Fruit fly (Drosophila melanogaster): Measurements from ENCODE around the gene Rpt2.

Rpt2 gene

dm6 chr3R:23933684-23934575 lies 2.6 kb upstream of the Rpt2 start, which contains the start of gene CG5854 (continued):
- peak; percentile 78 for TF ChIP-seq CG8388 (GFP tag; optimal IDR thresholded peaks at IDR 0.05)
- TF ChIP-seq tin (GFP tag; optimal IDR thresholded peaks at IDR 0.05) = peak; percentile 77
- TF ChIP-seq sens (GFP tag) = peak; percentile 96
- TF ChIP-seq cg (GFP tag; optimal IDR thresholded peaks at IDR 0.05) = no peak
- peak; percentile 77 for TF ChIP-seq CG8089 (GFP tag; optimal IDR thresholded peaks at IDR 0.05)
- no peak for TF ChIP-seq sc (optimal IDR thresholded peaks at IDR 0.05)
- peak; percentile 62 for TF ChIP-seq sc (GFP tag; optimal IDR thresholded peaks at IDR 0.05)
- TF ChIP-seq HmgD (GFP tag; optimal IDR thresholded peaks at IDR 0.05) = no peak
- peak; percentile 42 for TF ChIP-seq wek (GFP tag; optimal IDR thresholded peaks at IDR 0.05)
- TF ChIP-seq dmrt11E (tag; optimal IDR thresholded peaks at IDR 0.05) = peak; percentile 76
- no peak for TF ChIP-seq tna (GFP tag; IDR thresholded peaks at IDR 0.05; ENCODE audit: partially characterized antibody)
- peak; percentile 68 for TF ChIP-seq Ssrp (tag; optimal IDR thresholded peaks at IDR 0.05)
- peak; percentile 18 for TF ChIP-seq Deaf1 (tag; optimal IDR thresholded peaks at IDR 0.05)
- TF ChIP-seq Xbp1 (GFP tag; optimal IDR thresholded peaks at IDR 0.05) = peak; percentile 79
- peak; percentile 66 for TF ChIP-seq tgo (GFP tag; IDR thresholded peaks at IDR 0.05)
- TF ChIP-seq al (GFP tag; IDR thresholded peaks at IDR 0.05) = 0 out of 2 replicates have a peak, but pooled peaks have one; percentile 6
- TF ChIP-seq CG9609 (GFP tag; optimal IDR thresholded peaks at IDR 0.05) = peak; percentile 61
- TF ChIP-seq vnd (GFP tag; IDR thresholded peaks at IDR 0.05; ENCODE audit: partially characterized antibody) = no peak
- TF ChIP-seq h (optimal IDR thresholded peaks at IDR 0.05) = no peak
- TF ChIP-seq gcm (GFP tag; optimal IDR thresholded peaks at IDR 0.05) = peak; percentile 74
- TF ChIP-seq CG1602 (GFP tag; optimal IDR thresholded peaks at IDR 0.05) = peak; percentile 39
- peak; percentile 64 for TF ChIP-seq Bteb2 (GFP tag; optimal IDR thresholded peaks at IDR 0.05)
- peak; percentile 82 for TF ChIP-seq CG11504 (tag; optimal IDR thresholded peaks at IDR 0.05)
- peak; percentile 86 for TF ChIP-seq CG18599 (GFP tag; optimal IDR thresholded peaks at IDR 0.05)
- TF ChIP-seq Awh (GFP tag; IDR thresholded peaks at IDR 0.05) = peak; percentile 92
- peak; percentile 81 for TF ChIP-seq CG11695 (GFP tag; IDR thresholded peaks at IDR 0.05)
- TF ChIP-seq inv (GFP tag; IDR thresholded peaks at IDR 0.05; ENCODE audit: partially characterized antibody) = no peak
- TF ChIP-seq MESR4 (GFP tag; optimal IDR thresholded peaks at IDR 0.05) = peak; percentile 86
- no peak for TF ChIP-seq kni (GFP tag; optimal IDR thresholded peaks at IDR 0.05)
- TF ChIP-seq CG31441 (GFP tag; IDR thresholded peaks at IDR 0.05) = peak; percentile 71
- TF ChIP-seq CG15269 (tag; optimal IDR thresholded peaks at IDR 0.05) = peak; percentile 77
- no peak for TF ChIP-seq rib (GFP tag; IDR thresholded peaks at IDR 0.05)
- TF ChIP-seq bigmax (GFP tag; optimal IDR thresholded peaks at IDR 0.05) = peak; percentile 93
- peak; percentile 60; the same call in 1 of the 2 replicates for TF ChIP-seq sens-2 (GFP tag; IDR thresholded peaks at IDR 0.05)
- peak; percentile 38; the same call in 1 of the 3 replicates for TF ChIP-seq CG16813 (GFP tag; IDR thresholded peaks at IDR 0.05; ENCODE audit: partially characterized antibody)
- TF ChIP-seq Hr51 (GFP tag; optimal IDR thresholded peaks at IDR 0.05) = peak; percentile 57 to 78
- TF ChIP-seq CG13424 (tag; optimal IDR thresholded peaks at IDR 0.05) = peak; percentile 69
- TF ChIP-seq gce (GFP tag; IDR thresholded peaks at IDR 0.05) = peak; percentile 75
- TF ChIP-seq Ada2b (GFP tag; IDR thresholded peaks at IDR 0.05) = peak; percentile 77
- TF ChIP-seq crc (GFP tag; optimal IDR thresholded peaks at IDR 0.05) = peak; percentile 44
- TF ChIP-seq Sox102F (GFP tag; optimal IDR thresholded peaks at IDR 0.05) = peak; percentile 86
- TF ChIP-seq CG14441 (GFP tag; IDR thresholded peaks at IDR 0.05) = peak; percentile 62; the same call in 1 of the 2 replicates
- peak; percentile 92 for TF ChIP-seq zfh1 (GFP tag; IDR thresholded peaks at IDR 0.05)
- TF ChIP-seq CG15514 (GFP tag; optimal IDR thresholded peaks at IDR 0.05) = peak; percentile 68
- no peak for TF ChIP-seq toy (GFP tag; IDR thresholded peaks at IDR 0.05)
- 0 out of 2 replicates have a peak, but pooled peaks have one; percentile 43 for TF ChIP-seq CG11696 (GFP tag; IDR thresholded peaks at IDR 0.05)
- peak; percentile 40 for TF ChIP-seq psq (GFP tag; optimal IDR thresholded peaks at IDR 0.05)
- 0 out of 3 replicates have a peak, but pooled peaks have one; percentile 34 for TF ChIP-seq CG7357 (GFP tag; IDR thresholded peaks at IDR 0.05)

All from whole organism, embryonic.